Fruit fly (Drosophila melanogaster) whole organism, embryonic: ENCODE results near the gene CG14454.

Experiments
- Abd-B ChIP-seq: fragments of 200-800 bp; sonication (Bioruptor generic); optimal IDR thresholded peaks from 2 replicates; lab custom pipeline; 2018; ENCODE audit warnings: missing biosample characterization, mild to moderate bottlenecking, missing genetic modification characterization, moderate library complexity
- CG10979 ChIP-seq: fragments of 200-800 bp; sonication (Bioruptor generic); optimal IDR thresholded peaks from 2 replicates; lab custom pipeline; 2018; ENCODE audit warnings: missing biosample characterization, mild to moderate bottlenecking, missing genetic modification characterization, moderate library complexity
- CG12104 ChIP-seq: fragments of 200-800 bp; sonication (Bioruptor generic); optimal IDR thresholded peaks from 3 replicates; lab custom pipeline; 2016; ENCODE audit warnings: missing biosample characterization, missing genetic modification characterization
- CG15514 ChIP-seq: fragments of 200-800 bp; sonication (Bioruptor generic); optimal IDR thresholded peaks from 3 replicates; lab custom pipeline; 2017; ENCODE audit warnings: missing biosample characterization, missing genetic modification characterization, mild to moderate bottlenecking, moderate library complexity, missing genetic modification reagents
- CG1602 ChIP-seq: fragments of 200-800 bp; sonication (Bioruptor generic); optimal IDR thresholded peaks from 3 replicates; lab custom pipeline; 2016; ENCODE audit warnings: missing biosample characterization, missing genetic modification characterization
- CG18619 ChIP-seq: fragments of 200-800 bp; sonication (Bioruptor generic); optimal IDR thresholded peaks from 3 replicates; lab custom pipeline; 2017; ENCODE audit warnings: missing biosample characterization, mild to moderate bottlenecking, missing genetic modification characterization
- CG2199 ChIP-seq: fragments of 200-800 bp; sonication (Bioruptor generic); IDR thresholded peaks from 3 replicates; pipeline ENCODE4 v1.3.6; 2022; ENCODE audit warnings: missing biosample characterization, missing genetic modification characterization
- CG30020 ChIP-seq: fragments of 200-800 bp; optimal IDR thresholded peaks from 2 replicates; lab custom pipeline; 2019; ENCODE audit warnings: missing biosample characterization, mild to moderate bottlenecking, missing genetic modification characterization, moderate library complexity
- CG31365 ChIP-seq: fragments of 200-800 bp; sonication (Bioruptor generic); optimal IDR thresholded peaks from 2 replicates; lab custom pipeline; 2018; ENCODE audit warnings: missing biosample characterization, mild to moderate bottlenecking, missing genetic modification characterization
- CG3726 ChIP-seq: fragments of 200-800 bp; sonication (Bioruptor generic); IDR thresholded peaks from 3 replicates; pipeline ENCODE4, ENCODE4 v1.3.6; 2022; ENCODE audit warnings: missing biosample characterization, missing genetic modification characterization
- CG6254 ChIP-seq: fragments of 200-800 bp; sonication (Bioruptor generic); optimal IDR thresholded peaks from 3 replicates; lab custom pipeline; 2017; ENCODE audit warnings: mild to moderate bottlenecking, missing biosample characterization, missing genetic modification reagents, missing genetic modification characterization
- CG6813 ChIP-seq: fragments of 200-800 bp; sonication (Bioruptor generic); optimal IDR thresholded peaks from 2 replicates; lab custom pipeline; 2017; ENCODE audit warnings: missing biosample characterization, missing genetic modification characterization, mild to moderate bottlenecking, moderate library complexity, missing genetic modification reagents
- CG8359 ChIP-seq: fragments of 200-800 bp; sonication (Bioruptor generic); optimal IDR thresholded peaks from 2 replicates; lab custom pipeline; 2017; ENCODE audit warnings: missing biosample characterization, mild to moderate bottlenecking, missing genetic modification characterization, borderline replicate concordance
- CG8478 ChIP-seq: fragments of >200 bp; optimal IDR thresholded peaks from 2 replicates; lab custom pipeline; 2018
- CG9797 ChIP-seq: fragments of 200-800 bp; sonication (Bioruptor generic); optimal IDR thresholded peaks from 3 replicates; lab custom pipeline; 2018; ENCODE audit warnings: missing biosample characterization, mild to moderate bottlenecking, missing genetic modification characterization
- CG9817 ChIP-seq: fragments of 200-800 bp; sonication (Bioruptor generic); optimal IDR thresholded peaks from 2 replicates; lab custom pipeline; 2018; ENCODE audit warnings: missing biosample characterization, mild to moderate bottlenecking, missing genetic modification characterization, moderate library complexity
- Chrac-16 ChIP-seq: fragments of 200-800 bp; sonication (Bioruptor generic); optimal IDR thresholded peaks from 3 replicates; lab custom pipeline; 2016; ENCODE audit warnings: missing biosample characterization, missing genetic modification characterization
- CoRest ChIP-seq: fragments of 200-800 bp; sonication (Bioruptor generic); optimal IDR thresholded peaks from 3 replicates; lab custom pipeline; 2018; ENCODE audit warnings: missing biosample characterization, mild to moderate bottlenecking, missing genetic modification characterization, moderate library complexity
- Dip2 ChIP-seq: fragments of 200-800 bp; sonication (Bioruptor generic); IDR thresholded peaks from 2 replicates; pipeline ENCODE4 v1.3.6; 2022; ENCODE audit warnings: missing biosample characterization, missing genetic modification characterization
- Gsc ChIP-seq: fragments of 200-800 bp; sonication (Bioruptor generic); IDR thresholded peaks from 2 replicates; pipeline ENCODE4 v1.3.6; 2022; ENCODE audit warnings: missing biosample characterization, missing genetic modification characterization
- HLH54F ChIP-seq: fragments of 200-800 bp; sonication (Bioruptor generic); optimal IDR thresholded peaks from 3 replicates; lab custom pipeline; 2016; ENCODE audit warnings: missing biosample characterization, missing genetic modification characterization
- Hmr ChIP-seq: fragments of 200-800 bp; sonication (Bioruptor generic); optimal IDR thresholded peaks from 3 replicates; lab custom pipeline; 2017; ENCODE audit warnings: mild to moderate bottlenecking, missing biosample characterization, missing genetic modification reagents, missing genetic modification characterization
- Hsf ChIP-seq: fragments of 200-800 bp; sonication (Bioruptor generic); optimal IDR thresholded peaks from 3 replicates; lab custom pipeline; 2016; ENCODE audit warnings: missing biosample characterization, missing genetic modification characterization
- Nf-YB ChIP-seq: fragments of 200-800 bp; sonication (Bioruptor generic); optimal IDR thresholded peaks from 3 replicates; lab custom pipeline; 2019; ENCODE audit warnings: missing biosample characterization, mild to moderate bottlenecking, missing genetic modification characterization, moderate library complexity
- PHDP ChIP-seq: fragments of 200-800 bp; sonication (Bioruptor generic); optimal IDR thresholded peaks from 3 replicates; lab custom pipeline; 2018; ENCODE audit warnings: missing biosample characterization, mild to moderate bottlenecking, missing genetic modification characterization, moderate library complexity
- Ptx1 ChIP-seq: fragments of 200-800 bp; sonication (Bioruptor generic); IDR thresholded peaks from 2 replicates; pipeline ENCODE4 v1.3.6; 2022; ENCODE audit warnings: missing biosample characterization, missing genetic modification characterization
- Rx ChIP-seq: fragments of 200-800 bp; sonication (Bioruptor generic); IDR thresholded peaks from 2 replicates; pipeline ENCODE4 v1.3.6; 2022; ENCODE audit warnings: missing biosample characterization, missing genetic modification characterization
- Stat92E ChIP-seq, 3 experiments: fragments of >200 bp in 2 of 3; fragments of 200-800 bp in 1 of 3; sonication (Bioruptor generic) in 1 of 3; optimal IDR thresholded peaks; 2 replicates each; lab custom pipeline; 2017 to 2019; ENCODE audit warnings: missing biosample characterization in 3 of 3, missing genetic modification characterization in 3 of 3, mild to moderate bottlenecking in 1 of 3, moderate library complexity in 1 of 3
- Trl ChIP-seq, 3 experiments: fragments of >200 bp in 2 of 3; fragments of 200-800 bp in 1 of 3; sonication (Bioruptor generic) in 1 of 3; optimal IDR thresholded peaks; 2 replicates in 1 of 3; 3 replicates in 2 of 3; lab custom pipeline; 2016 to 2017; ENCODE audit warnings: missing biosample characterization in 1 of 3, missing genetic modification characterization in 1 of 3
- bsh ChIP-seq, 2 experiments: fragments of 200-800 bp; sonication (Bioruptor generic); optimal IDR thresholded peaks; 2 replicates each; lab custom pipeline; 2017 to 2018; ENCODE audit warnings: mild to moderate bottlenecking in 2 of 2, missing biosample characterization in 2 of 2, missing genetic modification characterization in 2 of 2, moderate library complexity in 1 of 2
- btn ChIP-seq: fragments of 200-800 bp; sonication (Bioruptor generic); optimal IDR thresholded peaks from 2 replicates; lab custom pipeline; 2016; ENCODE audit warnings: missing biosample characterization, missing genetic modification characterization
- cg ChIP-seq: fragments of 200-800 bp; sonication (Bioruptor generic); optimal IDR thresholded peaks from 3 replicates; lab custom pipeline; 2019; ENCODE audit warnings: missing biosample characterization, mild to moderate bottlenecking, missing genetic modification characterization, moderate library complexity
- chinmo ChIP-seq: fragments of 200-800 bp; sonication (Bioruptor generic); IDR thresholded peaks from 4 replicates; pipeline ENCODE4 v1.3.6; 2022; ENCODE audit warnings: missing biosample characterization, missing genetic modification characterization; ENCODE audit not compliant: partially characterized antibody
- ci ChIP-seq: fragments of 200-800 bp; sonication (Bioruptor generic); IDR thresholded peaks from 3 replicates; pipeline ENCODE4 v1.3.6; 2022; ENCODE audit warnings: missing biosample characterization, missing genetic modification characterization
- dysf ChIP-seq: fragments of 200-800 bp; sonication (Bioruptor generic); IDR thresholded peaks from 3 replicates; pipeline ENCODE4 v1.3.6; 2022; ENCODE audit warnings: missing biosample characterization, missing genetic modification characterization
- ftz-f1 ChIP-seq: fragments of 200-800 bp; sonication (Bioruptor generic); optimal IDR thresholded peaks from 2 replicates; lab custom pipeline; 2016; ENCODE audit warnings: missing biosample characterization, missing genetic modification characterization
- lov ChIP-seq, 2 experiments: fragments of 200-800 bp in 1 of 2; fragments of >200 bp in 1 of 2; sonication (Bioruptor generic) in 1 of 2; IDR thresholded peaks in 1 of 2; optimal IDR thresholded peaks in 1 of 2; 2 replicates in 1 of 2; 3 replicates in 1 of 2; pipeline versions ENCODE4 v1.3.6 to Lab custom; 2017 to 2022; ENCODE audit warnings: missing biosample characterization in 1 of 2, missing genetic modification characterization in 1 of 2
- nerfin-1 ChIP-seq: fragments of 200-800 bp; sonication (Bioruptor generic); optimal IDR thresholded peaks from 3 replicates; lab custom pipeline; 2019; ENCODE audit warnings: missing biosample characterization, mild to moderate bottlenecking, missing genetic modification characterization, moderate library complexity
- pan ChIP-seq, 4 experiments: fragments of >200 bp in 3 of 4; fragments of 200-800 bp in 1 of 4; sonication (Bioruptor generic) in 1 of 4; optimal IDR thresholded peaks in 3 of 4; IDR thresholded peaks in 1 of 4; 2 replicates each; pipeline versions ENCODE4 v1.3.6 to Lab custom; 2017 to 2022; ENCODE audit warnings: missing biosample characterization in 2 of 4, missing genetic modification characterization in 2 of 4, mixed read lengths in 1 of 4
- peb ChIP-seq: fragments of 200-800 bp; sonication (Bioruptor generic); IDR thresholded peaks from 2 replicates; pipeline ENCODE4 v1.3.6; 2022; ENCODE audit warnings: missing biosample characterization, missing genetic modification characterization
- phol ChIP-seq: fragments of 200-800 bp; sonication (Bioruptor generic); optimal IDR thresholded peaks from 3 replicates; lab custom pipeline; 2018; ENCODE audit warnings: missing biosample characterization, mild to moderate bottlenecking, missing genetic modification characterization, moderate library complexity
- pita ChIP-seq: fragments of 200-800 bp; sonication (Bioruptor generic); optimal IDR thresholded peaks from 2 replicates; lab custom pipeline; 2017; ENCODE audit warnings: missing biosample characterization, mild to moderate bottlenecking, missing genetic modification characterization
- pum ChIP-seq: fragments of 200-800 bp; sonication (Bioruptor generic); optimal IDR thresholded peaks from 2 replicates; lab custom pipeline; 2016; ENCODE audit warnings: missing biosample characterization, missing genetic modification characterization
- ro ChIP-seq: fragments of 200-800 bp; sonication (Bioruptor generic); IDR thresholded peaks from 2 replicates; pipeline ENCODE4 v1.3.6; 2022; ENCODE audit warnings: missing biosample characterization, missing genetic modification characterization
- sim ChIP-seq: fragments of 200-800 bp; sonication (Bioruptor generic); IDR thresholded peaks from 2 replicates; pipeline ENCODE4 v1.3.6; 2022; ENCODE audit warnings: missing biosample characterization, missing genetic modification characterization
- slp2 ChIP-seq: fragments of 200-800 bp; sonication (Bioruptor generic); optimal IDR thresholded peaks from 2 replicates; lab custom pipeline; 2016; ENCODE audit warnings: missing biosample characterization, missing genetic modification characterization
- sob ChIP-seq: fragments of 200-800 bp; sonication (Bioruptor generic); IDR thresholded peaks from 2 replicates; pipeline ENCODE4 v1.3.6; 2022; ENCODE audit warnings: missing biosample characterization, missing genetic modification characterization
- vnd ChIP-seq: fragments of 200-800 bp; sonication (Bioruptor generic); IDR thresholded peaks from 3 replicates; pipeline ENCODE4 v1.3.6; 2022; ENCODE audit warnings: missing biosample characterization, missing genetic modification characterization; ENCODE audit not compliant: partially characterized antibody

The CG14454 gene

dm6 chr3L:22724046-22724771 is 31.9 kb upstream of the CG14454 start (continued):
- peak; percentile 25 for TF ChIP-seq phol (tag; lab: Kevin White, UChicago)
- no peak for TF ChIP-seq sob (GFP tag; lab: Robert Waterston, UW)
- no peak for TF ChIP-seq pan (optimal IDR thresholded peaks at IDR 0.05; lab: Kevin White, UChicago)
- no peak for TF ChIP-seq pan (GFP tag; optimal IDR thresholded peaks at IDR 0.05 in 1 of 2, IDR thresholded peaks at IDR 0.05 in 1 of 2)
- no peak for TF ChIP-seq btn (GFP tag; lab: Kevin White, UChicago)
- no peak for TF ChIP-seq CG15514 (GFP tag; lab: Kevin White, UChicago)
- TF ChIP-seq Chrac-16 (GFP tag; lab: Kevin White, UChicago) = no peak
- no peak for TF ChIP-seq PHDP (tag; lab: Kevin White, UChicago)
- TF ChIP-seq CoRest (tag; lab: Kevin White, UChicago) = no peak
- peak; percentile 75; the same call in 1 of the 3 replicates for TF ChIP-seq CG2199 (GFP tag; lab: Robert Waterston, UW)
- TF ChIP-seq Hmr (GFP tag; lab: Kevin White, UChicago) = no peak
- no peak for TF ChIP-seq Rx (GFP tag; lab: Robert Waterston, UW)
- TF ChIP-seq chinmo = 0 out of 4 replicates have a peak, but pooled peaks have one; percentile 39
- no peak for TF ChIP-seq Abd-B (GFP tag; lab: Kevin White, UChicago)
- no peak for TF ChIP-seq Gsc (GFP tag; lab: Robert Waterston, UW)
- no peak for TF ChIP-seq lov (optimal IDR thresholded peaks at IDR 0.05; lab: Kevin White, UChicago)
- no peak for TF ChIP-seq lov (GFP tag; IDR thresholded peaks at IDR 0.05; lab: Robert Waterston, UW)
- TF ChIP-seq Trl (optimal IDR thresholded peaks at IDR 0.05; lab: Kevin White, UChicago) = peak; percentile 19 to 28
- TF ChIP-seq Trl (GFP tag; optimal IDR thresholded peaks at IDR 0.05; lab: Kevin White, UChicago) = no peak
- TF ChIP-seq CG18619 (GFP tag; lab: Kevin White, UChicago) = no peak
- no peak for TF ChIP-seq ftz-f1 (GFP tag; lab: Kevin White, UChicago)
- no peak for TF ChIP-seq bsh (GFP tag; optimal IDR thresholded peaks at IDR 0.05; lab: Kevin White, UChicago)
- no peak for TF ChIP-seq pita
- TF ChIP-seq nerfin-1 (tag; lab: Kevin White, UChicago) = no peak
- no peak for TF ChIP-seq Stat92E (GFP tag; optimal IDR thresholded peaks at IDR 0.05; lab: Kevin White, UChicago)
- no peak for TF ChIP-seq CG12104 (GFP tag; lab: Kevin White, UChicago)
- TF ChIP-seq slp2 (GFP tag; lab: Kevin White, UChicago) = no peak
- no peak for TF ChIP-seq CG31365 (tag; lab: Kevin White, UChicago)
- no peak for TF ChIP-seq Dip2
- TF ChIP-seq CG30020 (tag; lab: Kevin White, UChicago) = peak; percentile 3
- no peak for TF ChIP-seq sim (GFP tag; lab: Robert Waterston, UW)
- no peak for TF ChIP-seq dysf (GFP tag; lab: Robert Waterston, UW)
- TF ChIP-seq HLH54F (GFP tag; lab: Kevin White, UChicago) = no peak
- TF ChIP-seq CG8478 = no peak
- TF ChIP-seq Ptx1 (GFP tag; lab: Robert Waterston, UW) = no peak
- no peak for TF ChIP-seq CG3726 (GFP tag; lab: Robert Waterston, UW)
- TF ChIP-seq CG6813 (GFP tag; lab: Kevin White, UChicago) = no peak
- TF ChIP-seq cg (GFP tag; lab: Kevin White, UChicago) = peak; percentile 2
- TF ChIP-seq CG6254 = no peak
- no peak for TF ChIP-seq peb
- TF ChIP-seq pum (GFP tag; lab: Kevin White, UChicago) = no peak
- TF ChIP-seq ro (GFP tag; lab: Robert Waterston, UW) = no peak
- TF ChIP-seq Hsf (GFP tag; lab: Kevin White, UChicago) = no peak
- no peak for TF ChIP-seq CG10979
- peak; percentile 97 for TF ChIP-seq Nf-YB (GFP tag; lab: Kevin White, UChicago)
- TF ChIP-seq CG1602 (GFP tag; lab: Kevin White, UChicago) = no peak
- TF ChIP-seq CG9797 (GFP tag; lab: Kevin White, UChicago) = no peak
- 0 out of 3 replicates have a peak, but pooled peaks have one; percentile 34 for TF ChIP-seq ci (GFP tag; lab: Robert Waterston, UW)
- no peak for TF ChIP-seq CG8359 (GFP tag; lab: Kevin White, UChicago)
- TF ChIP-seq vnd (GFP tag; lab: Robert Waterston, UW) = no peak
- TF ChIP-seq CG9817 (tag; lab: Kevin White, UChicago) = no peak
